Fruit fly (Drosophila melanogaster) whole organism, embryonic: ENCODE results near the gene Sec22.
A peak's percentile ranks its signal among the peaks of the same experiment; 100 is the strongest.

ENCODE experiments used
- Antp ChIP-seq: fragments of 200-800 bp; sonication (Bioruptor generic); optimal IDR thresholded peaks from 3 replicates; lab custom pipeline; 2016; ENCODE audit warnings: missing biosample characterization, missing genetic modification characterization
- Blimp-1 ChIP-seq: fragments of 200-800 bp; sonication (Bioruptor generic); optimal IDR thresholded peaks from 3 replicates; lab custom pipeline; 2018; ENCODE audit warnings: missing biosample characterization, missing genetic modification characterization, mild to moderate bottlenecking, moderate library complexity, missing genetic modification reagents
- CG10543 ChIP-seq: fragments of 200-800 bp; sonication (Bioruptor generic); optimal IDR thresholded peaks from 3 replicates; lab custom pipeline; 2017; ENCODE audit warnings: missing biosample characterization, mild to moderate bottlenecking, missing genetic modification characterization, moderate library complexity
- CG11085 ChIP-seq: fragments of 200-800 bp; sonication (Bioruptor generic); IDR thresholded peaks from 2 replicates; pipeline ENCODE4 v1.3.6; 2022; ENCODE audit warnings: missing biosample characterization, missing genetic modification characterization
- CG12071 ChIP-seq: fragments of 200-800 bp; sonication (Bioruptor generic); optimal IDR thresholded peaks from 3 replicates; lab custom pipeline; 2018; ENCODE audit warnings: missing biosample characterization, mild to moderate bottlenecking, missing genetic modification characterization
- CG13296 ChIP-seq: fragments of 200-800 bp; sonication (Bioruptor generic); optimal IDR thresholded peaks from 3 replicates; lab custom pipeline; 2018; ENCODE audit warnings: missing biosample characterization, mild to moderate bottlenecking, missing genetic modification characterization
- CG15479 ChIP-seq: fragments of 200-800 bp; sonication (Bioruptor generic); optimal IDR thresholded peaks from 3 replicates; lab custom pipeline; 2019; ENCODE audit warnings: missing biosample characterization, mild to moderate bottlenecking, missing genetic modification characterization, moderate library complexity
- CG15601 ChIP-seq: fragments of 200-800 bp; sonication (Bioruptor generic); optimal IDR thresholded peaks from 3 replicates; lab custom pipeline; 2019; ENCODE audit warnings: missing biosample characterization, mild to moderate bottlenecking, missing genetic modification characterization, moderate library complexity
- CG17359 ChIP-seq: fragments of 200-800 bp; sonication (Bioruptor generic); optimal IDR thresholded peaks from 3 replicates; lab custom pipeline; 2018; ENCODE audit warnings: missing biosample characterization, mild to moderate bottlenecking, missing genetic modification characterization, moderate library complexity
- CG1792 ChIP-seq: fragments of 200-800 bp; sonication (Bioruptor generic); optimal IDR thresholded peaks from 2 replicates; lab custom pipeline; 2016; ENCODE audit warnings: missing biosample characterization, missing genetic modification characterization
- CG18262 ChIP-seq: fragments of 200-800 bp; optimal IDR thresholded peaks from 3 replicates; lab custom pipeline; 2019; ENCODE audit warnings: missing biosample characterization, mild to moderate bottlenecking, missing genetic modification characterization, moderate library complexity
- CG18476 ChIP-seq: fragments of 200-800 bp; sonication (Bioruptor generic); optimal IDR thresholded peaks from 2 replicates; lab custom pipeline; 2016; ENCODE audit warnings: missing biosample characterization, mild to moderate bottlenecking, missing genetic modification characterization
- CG2120 ChIP-seq: fragments of 200-800 bp; sonication (Bioruptor generic); optimal IDR thresholded peaks from 3 replicates; lab custom pipeline; 2016; ENCODE audit warnings: missing biosample characterization, missing genetic modification characterization
- CG2129 ChIP-seq: fragments of 200-800 bp; sonication (Bioruptor generic); IDR thresholded peaks from 2 replicates; pipeline ENCODE4 v1.3.6; 2022; ENCODE audit warnings: missing biosample characterization, missing genetic modification characterization; ENCODE audit not compliant: partially characterized antibody
- CG6765 ChIP-seq: fragments of 200-800 bp; sonication (Bioruptor generic); optimal IDR thresholded peaks from 3 replicates; lab custom pipeline; 2017; ENCODE audit warnings: missing biosample characterization, mild to moderate bottlenecking, missing genetic modification characterization
- CG8089 ChIP-seq: fragments of 200-800 bp; sonication (Bioruptor generic); optimal IDR thresholded peaks from 3 replicates; lab custom pipeline; 2016; ENCODE audit warnings: missing biosample characterization, missing genetic modification characterization
- CG8478 ChIP-seq: fragments of >200 bp; optimal IDR thresholded peaks from 2 replicates; lab custom pipeline; 2018
- Camta ChIP-seq: fragments of 200-800 bp; sonication (Bioruptor generic); optimal IDR thresholded peaks from 2 replicates; lab custom pipeline; 2016; ENCODE audit warnings: missing biosample characterization, missing genetic modification characterization
- Dip2 ChIP-seq: fragments of 200-800 bp; sonication (Bioruptor generic); IDR thresholded peaks from 2 replicates; pipeline ENCODE4 v1.3.6; 2022; ENCODE audit warnings: missing biosample characterization, missing genetic modification characterization
- E2f2 ChIP-seq: fragments of 200-800 bp; sonication (Bioruptor generic); IDR thresholded peaks from 2 replicates; pipeline ENCODE4 v1.3.6; 2022; ENCODE audit warnings: missing biosample characterization, missing genetic modification characterization
- ERR ChIP-seq: fragments of 200-800 bp; sonication (Bioruptor generic); optimal IDR thresholded peaks from 2 replicates; lab custom pipeline; 2016; ENCODE audit warnings: missing biosample characterization, missing genetic modification characterization
- Fer1 ChIP-seq: fragments of 200-800 bp; sonication (Bioruptor generic); optimal IDR thresholded peaks from 2 replicates; lab custom pipeline; 2017; ENCODE audit warnings: missing biosample characterization, mild to moderate bottlenecking, missing genetic modification characterization
- Fer2 ChIP-seq: fragments of 200-800 bp; sonication (Bioruptor generic); optimal IDR thresholded peaks from 2 replicates; lab custom pipeline; 2018; ENCODE audit warnings: missing biosample characterization, mild to moderate bottlenecking, missing genetic modification characterization, moderate library complexity
- Gug ChIP-seq: fragments of 200-800 bp; sonication (Bioruptor generic); IDR thresholded peaks from 4 replicates; pipeline ENCODE4 v1.3.6; 2022; ENCODE audit warnings: missing biosample characterization, missing genetic modification characterization
- Sox102F ChIP-seq: fragments of 200-800 bp; sonication (Bioruptor generic); optimal IDR thresholded peaks from 2 replicates; lab custom pipeline; 2018; ENCODE audit warnings: missing biosample characterization, mild to moderate bottlenecking, missing genetic modification characterization, moderate library complexity
- Xrp1 ChIP-seq: fragments of 200-800 bp; sonication (Bioruptor generic); IDR thresholded peaks from 2 replicates; pipeline ENCODE4 v1.3.6; 2022; ENCODE audit warnings: missing biosample characterization, missing genetic modification characterization
- YL-1 ChIP-seq: fragments of 200-800 bp; sonication (Bioruptor generic); optimal IDR thresholded peaks from 3 replicates; lab custom pipeline; 2017; ENCODE audit warnings: missing biosample characterization, mild to moderate bottlenecking, missing genetic modification characterization
- amos ChIP-seq: fragments of 200-800 bp; sonication (Bioruptor generic); IDR thresholded peaks from 2 replicates; pipeline ENCODE4 v1.3.6; 2022; ENCODE audit warnings: missing biosample characterization, missing genetic modification characterization; ENCODE audit not compliant: partially characterized antibody
- ato ChIP-seq: fragments of 200-800 bp; sonication (Bioruptor generic); IDR thresholded peaks from 2 replicates; pipeline ENCODE4 v1.3.6; 2022; ENCODE audit warnings: missing biosample characterization, missing genetic modification characterization; ENCODE audit not compliant: partially characterized antibody
- az2 ChIP-seq: fragments of 200-800 bp; sonication (Bioruptor generic); optimal IDR thresholded peaks from 3 replicates; lab custom pipeline; 2016; ENCODE audit warnings: missing biosample characterization, missing genetic modification characterization
- bowl ChIP-seq: fragments of 200-800 bp; sonication (Bioruptor generic); IDR thresholded peaks from 2 replicates; pipeline ENCODE4 v1.3.6; 2022; ENCODE audit warnings: missing biosample characterization, missing genetic modification characterization
- chif ChIP-seq, 2 experiments: fragments of 200-800 bp; sonication (Bioruptor generic); optimal IDR thresholded peaks; 3 replicates each; lab custom pipeline; 2016; ENCODE audit warnings: missing biosample characterization in 2 of 2, missing genetic modification characterization in 2 of 2
- crol ChIP-seq: fragments of 200-800 bp; sonication (Bioruptor generic); IDR thresholded peaks from 2 replicates; pipeline ENCODE4 v1.3.6; 2022; ENCODE audit warnings: missing biosample characterization, missing genetic modification characterization
- da ChIP-seq: fragments of 200-800 bp; sonication (Bioruptor generic); optimal IDR thresholded peaks from 2 replicates; lab custom pipeline; 2016; ENCODE audit warnings: missing biosample characterization, missing genetic modification characterization
- dimm ChIP-seq: fragments of 200-800 bp; sonication (Bioruptor generic); IDR thresholded peaks from 2 replicates; pipeline ENCODE4 v1.3.6; 2022; ENCODE audit warnings: missing biosample characterization, missing genetic modification characterization
- disco-r ChIP-seq: fragments of 200-800 bp; sonication (Bioruptor generic); optimal IDR thresholded peaks from 2 replicates; lab custom pipeline; 2016; ENCODE audit warnings: missing biosample characterization, missing genetic modification characterization
- dmrt99B ChIP-seq: fragments of 200-800 bp; sonication (Bioruptor generic); optimal IDR thresholded peaks from 2 replicates; lab custom pipeline; 2018; ENCODE audit warnings: missing biosample characterization, mild to moderate bottlenecking, missing genetic modification characterization, moderate library complexity
- dysf ChIP-seq: fragments of 200-800 bp; sonication (Bioruptor generic); IDR thresholded peaks from 3 replicates; pipeline ENCODE4 v1.3.6; 2022; ENCODE audit warnings: missing biosample characterization, missing genetic modification characterization
- ems ChIP-seq: fragments of 200-800 bp; sonication (Bioruptor generic); optimal IDR thresholded peaks from 3 replicates; lab custom pipeline; 2016; ENCODE audit warnings: missing biosample characterization, missing genetic modification characterization
- fd102C ChIP-seq: fragments of 200-800 bp; sonication (Bioruptor generic); optimal IDR thresholded peaks from 2 replicates; lab custom pipeline; 2018; ENCODE audit warnings: missing biosample characterization, mild to moderate bottlenecking, missing genetic modification characterization, moderate library complexity
- fd64A ChIP-seq: fragments of 200-800 bp; sonication (Bioruptor generic); optimal IDR thresholded peaks from 3 replicates; lab custom pipeline; 2018; ENCODE audit warnings: missing biosample characterization, mild to moderate bottlenecking, missing genetic modification characterization
- fd96Cb ChIP-seq: fragments of 200-800 bp; sonication (Bioruptor generic); optimal IDR thresholded peaks from 2 replicates; lab custom pipeline; 2018; ENCODE audit warnings: missing biosample characterization, mild to moderate bottlenecking, missing genetic modification characterization, moderate library complexity
- hkb ChIP-seq, 2 experiments: fragments of 200-800 bp in 1 of 2; fragments of >200 bp in 1 of 2; sonication (Bioruptor generic) in 1 of 2; IDR thresholded peaks in 1 of 2; optimal IDR thresholded peaks in 1 of 2; 2 replicates each; pipeline versions ENCODE4 v1.3.6 to Lab custom; 2017 to 2022; ENCODE audit warnings: missing biosample characterization in 1 of 2, missing genetic modification characterization in 1 of 2
- hth ChIP-seq: fragments of >200 bp; optimal IDR thresholded peaks from 2 replicates; lab custom pipeline; 2017; ENCODE audit warnings: inconsistent platforms
- lmd ChIP-seq: fragments of 200-800 bp; sonication (Bioruptor generic); IDR thresholded peaks from 2 replicates; pipeline ENCODE4 v1.3.6; 2022; ENCODE audit warnings: missing biosample characterization, missing genetic modification characterization
- oc ChIP-seq: fragments of 200-800 bp; sonication (Bioruptor generic); optimal IDR thresholded peaks from 2 replicates; lab custom pipeline; 2018; ENCODE audit warnings: missing biosample characterization, mild to moderate bottlenecking, missing genetic modification characterization, moderate library complexity
- odd ChIP-seq: fragments of 200-800 bp; sonication (Bioruptor generic); optimal IDR thresholded peaks from 2 replicates; lab custom pipeline; 2017; ENCODE audit warnings: missing biosample characterization, mild to moderate bottlenecking, missing genetic modification characterization
- onecut ChIP-seq: fragments of 200-800 bp; sonication (Bioruptor generic); IDR thresholded peaks from 2 replicates; pipeline ENCODE4 v1.3.6; 2022; ENCODE audit warnings: missing biosample characterization, missing genetic modification characterization
- peb ChIP-seq: fragments of 200-800 bp; sonication (Bioruptor generic); IDR thresholded peaks from 2 replicates; pipeline ENCODE4 v1.3.6; 2022; ENCODE audit warnings: missing biosample characterization, missing genetic modification characterization
- row ChIP-seq: fragments of 200-800 bp; sonication (Bioruptor generic); IDR thresholded peaks from 3 replicates; pipeline ENCODE4 v1.3.6; 2022; ENCODE audit warnings: missing biosample characterization, missing genetic modification characterization
- sna ChIP-seq: fragments of 200-800 bp; sonication (Bioruptor generic); IDR thresholded peaks from 2 replicates; pipeline ENCODE4 v1.3.6; 2022; ENCODE audit warnings: missing biosample characterization, missing genetic modification characterization; ENCODE audit not compliant: partially characterized antibody

The Sec22 gene

dm6 chrX:841941-842340 lies 36.1 kb downstream of the Sec22 start (continued):
- TF ChIP-seq CG2120 (GFP tag; lab: Kevin White, UChicago) (no peak), lmd (GFP tag; lab: Robert Waterston, UW) (0 out of 2 replicates have a peak, but pooled peaks have one; percentile 29), CG11085 (no peak), CG12071 (GFP tag; lab: Kevin White, UChicago) (peak; percentile 22), CG18476 (no peak), Fer2 (tag; lab: Kevin White, UChicago) (no peak), bowl (GFP tag; lab: Robert Waterston, UW) (no peak), ato (no peak), fd64A (no peak), oc (tag; lab: Kevin White, UChicago) (peak; percentile 9), sna (GFP tag; lab: Robert Waterston, UW) (no peak), hth (lab: Kevin White, UChicago) (no peak), disco-r (GFP tag; lab: Kevin White, UChicago) (no peak), peb (GFP tag; lab: Robert Waterston, UW) (no peak), Xrp1 (GFP tag; lab: Robert Waterston, UW) (peak; percentile 29; the same call in 1 of the 2 replicates), CG15479 (GFP tag; lab: Kevin White, UChicago) (no peak), fd102C (no peak), CG17359 (tag; lab: Kevin White, UChicago) (peak; percentile 26), da (GFP tag; lab: Kevin White, UChicago) (no peak), CG18262 (peak; percentile 3), CG1792 (GFP tag; lab: Kevin White, UChicago) (no peak), onecut (peak; percentile 12; the same call in 1 of the 2 replicates), chif (GFP tag; optimal IDR thresholded peaks at IDR 0.05; lab: Kevin White, UChicago) (no peak), fd96Cb (tag; lab: Kevin White, UChicago) (peak; percentile 42), odd (GFP tag; lab: Kevin White, UChicago) (no peak), Fer1 (GFP tag; lab: Kevin White, UChicago) (peak; percentile 18), CG13296 (GFP tag; lab: Kevin White, UChicago) (no peak), Sox102F (GFP tag; lab: Kevin White, UChicago) (peak; percentile 31), Camta (GFP tag; lab: Kevin White, UChicago) (no peak), dysf (GFP tag; lab: Robert Waterston, UW) (peak; percentile 41; the same call in 1 of the 3 replicates), CG8478 (lab: Kevin White, UChicago) (no peak), hkb (optimal IDR thresholded peaks at IDR 0.05; lab: Kevin White, UChicago) (no peak), hkb (GFP tag; IDR thresholded peaks at IDR 0.05; lab: Robert Waterston, UW) (0 out of 2 replicates have a peak, but pooled peaks have one; percentile 30), ERR (GFP tag; lab: Kevin White, UChicago) (no peak), CG15601 (tag; lab: Kevin White, UChicago) (no peak), dimm (GFP tag; lab: Robert Waterston, UW) (no peak), crol (GFP tag; lab: Robert Waterston, UW) (no peak), E2f2 (GFP tag; lab: Robert Waterston, UW) (no peak), YL-1 (GFP tag; lab: Kevin White, UChicago) (no peak), ems (no peak), Gug (GFP tag; lab: Robert Waterston, UW) (peak; percentile 20; the same call in 1 of the 4 replicates), az2 (peak; percentile 12), CG10543 (GFP tag; lab: Kevin White, UChicago) (no peak), amos (no peak), Antp (GFP tag; lab: Kevin White, UChicago) (peak; percentile 33), row (GFP tag; lab: Robert Waterston, UW) (peak; percentile 66), dmrt99B (tag; lab: Kevin White, UChicago) (peak; percentile 48), CG2129 (GFP tag; lab: Robert Waterston, UW) (no peak), CG6765 (GFP tag; lab: Kevin White, UChicago) (no peak), Blimp-1 (GFP tag; lab: Kevin White, UChicago) (peak; percentile 19), CG8089 (GFP tag; lab: Kevin White, UChicago) (no peak), Dip2 (GFP tag; lab: Robert Waterston, UW) (no peak)
